Worm (Caenorhabditis elegans) whole organism, L3 larva: Measurements from ENCODE around the gene cah-1.
A peak's percentile ranks its signal among the peaks of the same experiment; 100 is the strongest.

Experiments used
- ZK546.5 ChIP-seq: sonication (generic microtip); optimal IDR thresholded peaks from 2 replicates; lab custom pipeline; 2017; ENCODE audit warnings: missing biosample characterization, missing genetic modification characterization
- ama-1 ChIP-seq: fragments of 150-350 bp; optimal IDR thresholded peaks from 2 replicates; lab custom pipeline; 2018
- ceh-28 ChIP-seq: fragments of 150-350 bp; optimal IDR thresholded peaks from 2 replicates; lab custom pipeline; 2014; ENCODE audit warnings: missing biosample characterization, missing genetic modification reagents, missing genetic modification characterization
- egl-27 ChIP-seq: sonication (generic microtip); optimal IDR thresholded peaks from 4 replicates; lab custom pipeline; 2017; ENCODE audit warnings: missing biosample characterization, missing genetic modification reagents, missing genetic modification characterization
- eor-1 ChIP-seq, 2 experiments: fragments of 150-350 bp; optimal IDR thresholded peaks; 2 replicates each; lab custom pipeline; 2014 to 2018; ENCODE audit warnings: missing biosample characterization in 2 of 2, missing genetic modification characterization in 2 of 2
- fkh-2 ChIP-seq: fragments of 150-350 bp; optimal IDR thresholded peaks from 2 replicates; lab custom pipeline; 2014; ENCODE audit warnings: missing biosample characterization, missing genetic modification reagents, missing genetic modification characterization
- lin-15B ChIP-seq: fragments of 150-350 bp; optimal IDR thresholded peaks from 2 replicates; lab custom pipeline; 2014; ENCODE audit warnings: missing biosample characterization, missing genetic modification characterization
- mdl-1 ChIP-seq: fragments of 150-350 bp; optimal IDR thresholded peaks from 2 replicates; lab custom pipeline; 2014; ENCODE audit warnings: missing biosample characterization, missing genetic modification characterization
- nhr-11 ChIP-seq: fragments of 150-350 bp; optimal IDR thresholded peaks from 2 replicates; lab custom pipeline; 2014; ENCODE audit warnings: missing biosample characterization, missing genetic modification characterization
- nhr-25 ChIP-seq: sonication (generic microtip); optimal IDR thresholded peaks from 2 replicates; lab custom pipeline; 2017; ENCODE audit warnings: missing biosample characterization, missing genetic modification characterization
- nhr-77 ChIP-seq: fragments of 150-350 bp; optimal IDR thresholded peaks from 2 replicates; lab custom pipeline; 2014; ENCODE audit warnings: missing biosample characterization, missing genetic modification characterization
- skn-1 ChIP-seq: fragments of 150-350 bp; optimal IDR thresholded peaks from 2 replicates; lab custom pipeline; 2014; ENCODE audit warnings: missing biosample characterization, missing genetic modification characterization
- tbx-2 ChIP-seq: sonication (generic microtip); optimal IDR thresholded peaks from 2 replicates; lab custom pipeline; 2016; ENCODE audit warnings: mild to moderate bottlenecking, missing genetic modification characterization, missing compliant biosample characterization
- unc-39 ChIP-seq: sonication (generic microtip); optimal IDR thresholded peaks from 4 replicates; lab custom pipeline; 2017; ENCODE audit warnings: missing biosample characterization, missing genetic modification characterization

ce11 chrIII:5068675-5069233, 16.7 kb downstream of the cah-1 start, which contains the start of the genes C45G9.11 and C45G9.2:
- TF ChIP-seq ZK546.5 (tag; lab: Kevin White, UChicago) (no peak), tbx-2 (tag; lab: Kevin White, UChicago) (no peak), nhr-25 (tag; lab: Kevin White, UChicago) (peak; percentile 47), eor-1 (tag; optimal IDR thresholded peaks at IDR 0.05; lab: Kevin White, UChicago) (no peak), unc-39 (tag; lab: Kevin White, UChicago) (no peak), nhr-77 (tag; lab: Kevin White, UChicago) (no peak), ama-1 (no peak), nhr-11 (no peak), fkh-2 (tag; lab: Kevin White, UChicago) (no peak), lin-15B (tag; lab: Kevin White, UChicago) (peak; percentile 63), egl-27 (tag; lab: Kevin White, UChicago) (no peak), mdl-1 (tag; lab: Kevin White, UChicago) (no peak), skn-1 (tag; lab: Kevin White, UChicago) (peak; percentile 51), ceh-28 (tag; lab: Kevin White, UChicago) (no peak)
